Worm (Caenorhabditis elegans) whole organism, L1 larva: Measurements from ENCODE around the gene tag-164.

Experiments
- C16A3.4 ChIP-seq: fragments of 150-350 bp; optimal IDR thresholded peaks from 2 replicates; lab custom pipeline; 2014; ENCODE audit warnings: missing biosample characterization, missing genetic modification characterization
- aha-1 ChIP-seq: fragments of 150-350 bp; optimal IDR thresholded peaks from 2 replicates; lab custom pipeline; 2014; ENCODE audit warnings: missing biosample characterization, missing genetic modification characterization
- alr-1 ChIP-seq: fragments of 200-800 bp; sonication (Bioruptor generic); optimal IDR thresholded peaks from 2 replicates; lab custom pipeline; 2018; ENCODE audit warnings: borderline replicate concordance, mild to moderate bottlenecking, missing genetic modification characterization, missing compliant biosample characterization
- blmp-1 ChIP-seq: fragments of 150-350 bp; optimal IDR thresholded peaks from 2 replicates; lab custom pipeline; 2014; ENCODE audit warnings: missing biosample characterization, missing genetic modification characterization
- ceh-63 ChIP-seq: fragments of 200-800 bp; sonication (Bioruptor generic); optimal IDR thresholded peaks from 2 replicates; lab custom pipeline; 2018; ENCODE audit warnings: mild to moderate bottlenecking, missing genetic modification characterization, missing compliant biosample characterization
- ceh-88 ChIP-seq: fragments of 200-800 bp; sonication (Bioruptor generic); IDR thresholded peaks from 2 replicates; pipeline ENCODE4 v1.3.6; 2022; ENCODE audit warnings: missing genetic modification characterization, missing compliant biosample characterization
- dsc-1 ChIP-seq: sonication (generic microtip); optimal IDR thresholded peaks from 2 replicates; lab custom pipeline; 2016; ENCODE audit warnings: mild to moderate bottlenecking, missing genetic modification characterization, missing compliant biosample characterization
- efl-1 ChIP-seq, 4 experiments: fragments of 150-350 bp; optimal IDR thresholded peaks in 3 of 4; peaks in 1 of 4; 1 replicate in 1 of 4; 2 replicates in 3 of 4; lab custom pipeline; 2014; ENCODE audit warnings: missing biosample characterization in 2 of 4, missing genetic modification characterization in 2 of 4, missing genetic modification reagents in 2 of 4
- egl-13 ChIP-seq: sonication (generic microtip); optimal IDR thresholded peaks from 2 replicates; lab custom pipeline; 2016; ENCODE audit warnings: missing genotype, missing genetic modification reagents, missing genetic modification characterization, missing compliant biosample characterization
- elt-3 ChIP-seq, 6 experiments: fragments of 150-350 bp in 1 of 6; sonication (generic microtip); optimal IDR thresholded peaks; 2 replicates each; lab custom pipeline; 2017 to 2018; ENCODE audit warnings: missing biosample characterization in 6 of 6, missing genetic modification characterization in 6 of 6, inconsistent platforms in 1 of 6
- ets-5 ChIP-seq: fragments of 200-800 bp; sonication (Bioruptor generic); IDR thresholded peaks from 2 replicates; pipeline ENCODE4 v1.3.6; 2022; ENCODE audit warnings: missing genetic modification characterization, missing compliant biosample characterization
- fkh-4 ChIP-seq: sonication (generic microtip); optimal IDR thresholded peaks from 2 replicates; lab custom pipeline; 2016; ENCODE audit warnings: missing compliant biosample characterization, missing genetic modification characterization, borderline replicate concordance
- fkh-8 ChIP-seq: sonication (generic microtip); optimal IDR thresholded peaks from 2 replicates; lab custom pipeline; 2016; ENCODE audit warnings: mild to moderate bottlenecking, missing genetic modification characterization, missing compliant biosample characterization
- hlh-17 ChIP-seq: fragments of 200-800 bp; sonication (Bioruptor generic); optimal IDR thresholded peaks from 2 replicates; lab custom pipeline; 2018; ENCODE audit warnings: missing genetic modification characterization, mild to moderate bottlenecking, missing compliant biosample characterization, moderate library complexity, borderline replicate concordance
- hpl-2 ChIP-seq: fragments of 150-350 bp; optimal IDR thresholded peaks from 2 replicates; lab custom pipeline; 2014; ENCODE audit warnings: missing biosample characterization, missing genetic modification reagents, missing genetic modification characterization
- isw-1 ChIP-seq: fragments of 200-800 bp; sonication (Bioruptor generic); IDR thresholded peaks from 2 replicates; pipeline ENCODE4 v1.3.6; 2022; ENCODE audit warnings: missing genetic modification characterization, missing compliant biosample characterization
- lin-13 ChIP-seq: fragments of 150-350 bp; optimal IDR thresholded peaks from 2 replicates; lab custom pipeline; 2014; ENCODE audit warnings: missing biosample characterization, missing genetic modification reagents, missing genetic modification characterization
- lin-14 ChIP-seq: fragments of 200-800 bp; sonication (Bioruptor generic); optimal IDR thresholded peaks from 2 replicates; lab custom pipeline; 2018; ENCODE audit warnings: mild to moderate bottlenecking, missing genetic modification characterization, moderate library complexity, missing compliant biosample characterization
- lin-39 ChIP-seq: fragments of 150-350 bp; optimal IDR thresholded peaks from 2 replicates; lab custom pipeline; 2014; ENCODE audit warnings: missing biosample characterization, missing genetic modification reagents, missing genetic modification characterization
- lsy-2 ChIP-seq, 2 experiments: fragments of 150-350 bp; optimal IDR thresholded peaks; 2 replicates each; lab custom pipeline; 2014; ENCODE audit warnings: missing biosample characterization in 2 of 2, missing genetic modification characterization in 2 of 2
- mdl-1 ChIP-seq, 2 experiments: fragments of 150-350 bp; optimal IDR thresholded peaks; 2 replicates each; lab custom pipeline; 2014 to 2017; ENCODE audit warnings: missing biosample characterization in 2 of 2, missing genetic modification characterization in 2 of 2, inconsistent platforms in 1 of 2
- mef-2 ChIP-seq: fragments of 150-350 bp; optimal IDR thresholded peaks from 2 replicates; lab custom pipeline; 2014; ENCODE audit warnings: missing biosample characterization, missing genetic modification characterization
- mep-1 ChIP-seq: fragments of 150-350 bp; optimal IDR thresholded peaks from 2 replicates; lab custom pipeline; 2014; ENCODE audit warnings: missing biosample characterization, missing genetic modification characterization
- nhr-12 ChIP-seq: sonication (generic microtip); optimal IDR thresholded peaks from 2 replicates; lab custom pipeline; 2017; ENCODE audit warnings: missing biosample characterization, missing genetic modification characterization
- nhr-19 ChIP-seq: fragments of 200-800 bp; sonication (Bioruptor generic); conservative IDR thresholded peaks from 2 replicates; pipeline ENCODE4 v1.3.6; 2022; ENCODE audit warnings: missing genetic modification characterization, missing compliant biosample characterization
- nhr-20 ChIP-seq: sonication (generic microtip); optimal IDR thresholded peaks from 2 replicates; lab custom pipeline; 2016; ENCODE audit warnings: mild to moderate bottlenecking, missing genetic modification characterization, missing compliant biosample characterization
- nhr-237 ChIP-seq: fragments of 150-350 bp; optimal IDR thresholded peaks from 2 replicates; lab custom pipeline; 2014; ENCODE audit warnings: missing biosample characterization, missing genetic modification characterization
- nhr-84 ChIP-seq: sonication (generic microtip); optimal IDR thresholded peaks from 2 replicates; lab custom pipeline; 2017; ENCODE audit warnings: missing biosample characterization, missing genetic modification characterization
- nhr-85 ChIP-seq: sonication (generic microtip); peaks from one replicate; lab custom pipeline; 2016; ENCODE audit warnings: missing genetic modification characterization, inconsistent platforms, missing compliant biosample characterization
- pax-3 ChIP-seq: fragments of 200-800 bp; sonication (Bioruptor generic); optimal IDR thresholded peaks from 2 replicates; lab custom pipeline; 2018; ENCODE audit warnings: mild to moderate bottlenecking, missing genetic modification characterization, moderate library complexity, missing compliant biosample characterization
- sox-4 ChIP-seq: sonication (generic microtip); optimal IDR thresholded peaks from 2 replicates; lab custom pipeline; 2016; ENCODE audit warnings: missing genetic modification characterization, missing compliant biosample characterization
- sptf-1 ChIP-seq: fragments of 150-350 bp; optimal IDR thresholded peaks from 2 replicates; lab custom pipeline; 2014; ENCODE audit warnings: missing biosample characterization, missing genetic modification characterization
- sup-37 ChIP-seq: fragments of 200-800 bp; sonication (Bioruptor generic); optimal IDR thresholded peaks from 2 replicates; lab custom pipeline; 2018; ENCODE audit warnings: mild to moderate bottlenecking, missing genetic modification characterization, missing compliant biosample characterization
- tlp-1 ChIP-seq: fragments of 150-350 bp; optimal IDR thresholded peaks from 2 replicates; lab custom pipeline; 2014; ENCODE audit warnings: missing biosample characterization, missing genetic modification characterization
- unc-30 ChIP-seq: sonication (generic microtip); optimal IDR thresholded peaks from 2 replicates; lab custom pipeline; 2017; ENCODE audit warnings: missing biosample characterization, missing genetic modification characterization
- unc-62 ChIP-seq: fragments of 150-350 bp; optimal IDR thresholded peaks from 2 replicates; lab custom pipeline; 2014; ENCODE audit warnings: missing biosample characterization, missing genetic modification reagents, missing genetic modification characterization
- unc-86 ChIP-seq: sonication (generic microtip); optimal IDR thresholded peaks from 2 replicates; lab custom pipeline; 2016; ENCODE audit warnings: missing genetic modification characterization, missing compliant biosample characterization
- unc-98 ChIP-seq: fragments of 200-800 bp; sonication (Bioruptor generic); IDR thresholded peaks from 2 replicates; pipeline ENCODE4 v1.3.6; 2022; ENCODE audit warnings: missing genetic modification characterization, missing compliant biosample characterization
- vab-15 ChIP-seq: sonication (generic microtip); optimal IDR thresholded peaks from 2 replicates; lab custom pipeline; 2017; ENCODE audit warnings: missing genotype, mild to moderate bottlenecking, missing genetic modification characterization, missing compliant biosample characterization
- xbp-1 ChIP-seq: sonication (generic microtip); optimal IDR thresholded peaks from 2 replicates; lab custom pipeline; 2016; ENCODE audit warnings: missing genetic modification characterization, missing compliant biosample characterization

tag-164 gene

ce11 chrIII:13501599-13501998 is 42.3 kb downstream of the tag-164 start, which contains the start of gene T28A8.5:
TSS of gene T28A8.5 (plus strand) at chrIII:13501630.
- TF ChIP-seq efl-1 (optimal IDR thresholded peaks at IDR 0.05; lab: Kevin White, UChicago) = no peak
- TF ChIP-seq efl-1 (GFP tag; optimal IDR thresholded peaks at IDR 0.05 in 1 of 2; lab: Kevin White, UChicago) = peak in 1 of 2 experiments; percentile 84
- TF ChIP-seq nhr-12 (tag; lab: Kevin White, UChicago) = no peak

ce11 chrIII:13502513-13502912 is 43.2 kb downstream of the tag-164 start, which contains the start of gene T28A8.8:
TSS of gene T28A8.8 (plus strand) at chrIII:13502813.
- TF ChIP-seq blmp-1 (tag; lab: Kevin White, UChicago) (no peak), alr-1 (no peak), efl-1 (optimal IDR thresholded peaks at IDR 0.05; lab: Kevin White, UChicago) (no peak), efl-1 (GFP tag; optimal IDR thresholded peaks at IDR 0.05 in 1 of 2; lab: Kevin White, UChicago) (no peak), lsy-2 (tag; optimal IDR thresholded peaks at IDR 0.05; lab: Kevin White, UChicago) (no peak), ceh-88 (no peak), mep-1 (no peak), lin-13 (GFP tag; lab: Kevin White, UChicago) (no peak), xbp-1 (no peak), lin-39 (tag; lab: Kevin White, UChicago) (no peak), C16A3.4 (tag; lab: Kevin White, UChicago) (no peak), mdl-1 (tag; optimal IDR thresholded peaks at IDR 0.05; lab: Kevin White, UChicago) (no peak), pax-3 (tag; lab: Kevin White, UChicago) (no peak), nhr-237 (no peak)

ce11 chrIII:13503379-13503778 is 44.0 kb downstream of the tag-164 start, which contains the start of gene T28A8.4:
TSS of gene T28A8.4 (plus strand) at chrIII:13503679.
- TF ChIP-seq hpl-2 (GFP tag; lab: Kevin White, UChicago) (no peak), egl-13 (no peak), nhr-12 (tag; lab: Kevin White, UChicago) (no peak), mef-2 (no peak), mdl-1 (tag; optimal IDR thresholded peaks at IDR 0.05; lab: Kevin White, UChicago) (no peak), hlh-17 (GFP tag; lab: Kevin White, UChicago) (no peak), unc-98 (GFP tag; lab: Robert Waterston, UW) (no peak), sptf-1 (tag; lab: Kevin White, UChicago) (no peak), unc-30 (tag; lab: Kevin White, UChicago) (no peak), nhr-19 (GFP tag; lab: Robert Waterston, UW) (no peak), nhr-84 (no peak), ceh-63 (no peak), dsc-1 (tag; lab: Kevin White, UChicago) (no peak), sox-4 (tag; lab: Kevin White, UChicago) (no peak), alr-1 (no peak), isw-1 (GFP tag; lab: Robert Waterston, UW) (no peak), lin-14 (GFP tag; lab: Kevin White, UChicago) (no peak)

ce11 chrIII:13505718-13506117 is 46.4 kb downstream of the tag-164 start, which contains the start of gene T28A8.3:
TSS of gene T28A8.3 (plus strand) at chrIII:13506018.
- TF ChIP-seq ets-5 (no peak), nhr-85 (no peak), fkh-8 (tag; lab: Kevin White, UChicago) (no peak), tlp-1 (tag; lab: Kevin White, UChicago) (no peak), aha-1 (tag; lab: Kevin White, UChicago) (no peak), unc-86 (no peak), unc-62 (GFP tag; lab: Kevin White, UChicago) (no peak), hlh-17 (GFP tag; lab: Kevin White, UChicago) (no peak), sox-4 (tag; lab: Kevin White, UChicago) (no peak), vab-15 (no peak), sup-37 (GFP tag; lab: Kevin White, UChicago) (no peak), mef-2 (no peak), fkh-4 (tag; lab: Kevin White, UChicago) (no peak), elt-3 (tag; optimal IDR thresholded peaks at IDR 0.05; lab: Kevin White, UChicago) (no peak), lin-14 (GFP tag; lab: Kevin White, UChicago) (no peak), hpl-2 (GFP tag; lab: Kevin White, UChicago) (no peak), nhr-20 (tag; lab: Kevin White, UChicago) (no peak)
